Fruit fly (Drosophila melanogaster): ENCODE data around the gene Cpr72Ea.

Gene Cpr72Ea

dm6 chr3L:16407815-16408608 lies 45.6 kb downstream of the Cpr72Ea start (continued):
- TF ChIP-seq H15 (GFP tag; IDR thresholded peaks at IDR 0.05) (no peak), CG32532 (GFP tag; IDR thresholded peaks at IDR 0.05) (no peak), Gug (GFP tag; IDR thresholded peaks at IDR 0.05) (no peak), klu (GFP tag; IDR thresholded peaks at IDR 0.05) (no peak), Atf3 (GFP tag; optimal IDR thresholded peaks at IDR 0.05) (no peak), gcm (GFP tag; optimal IDR thresholded peaks at IDR 0.05) (peak; percentile 34), pita (GFP tag; optimal IDR thresholded peaks at IDR 0.05) (no peak), eyg (GFP tag; optimal IDR thresholded peaks at IDR 0.05) (no peak), CG2712 (tag; optimal IDR thresholded peaks at IDR 0.05) (no peak), Adf1 (GFP tag; IDR thresholded peaks at IDR 0.05) (no peak), CG12391 (tag; optimal IDR thresholded peaks at IDR 0.05) (no peak), CG3163 (GFP tag; optimal IDR thresholded peaks at IDR 0.05) (no peak), CG4730 (GFP tag; IDR thresholded peaks at IDR 0.05) (no peak), kni (GFP tag; optimal IDR thresholded peaks at IDR 0.05) (peak; percentile 89), Nf-YB (GFP tag; optimal IDR thresholded peaks at IDR 0.05) (no peak), CG7556 (GFP tag; optimal IDR thresholded peaks at IDR 0.05) (no peak), CG3065 (GFP tag; optimal IDR thresholded peaks at IDR 0.05) (no peak), stc (GFP tag; IDR thresholded peaks at IDR 0.05) (no peak), CG12155 (GFP tag; optimal IDR thresholded peaks at IDR 0.05) (no peak), CG15269 (tag; optimal IDR thresholded peaks at IDR 0.05) (no peak), CG9727 (GFP tag; optimal IDR thresholded peaks at IDR 0.05) (peak; percentile 18), bbx (GFP tag; IDR thresholded peaks at IDR 0.05; ENCODE audit: partially characterized antibody) (0 out of 2 replicates have a peak, but pooled peaks have one; percentile 28), Gsc (GFP tag; IDR thresholded peaks at IDR 0.05) (no peak), ara (GFP tag; IDR thresholded peaks at IDR 0.05) (0 out of 2 replicates have a peak, but pooled peaks have one; percentile 36), CG17361 (GFP tag; IDR thresholded peaks at IDR 0.05) (no peak), tio (GFP tag; optimal IDR thresholded peaks at IDR 0.05) (no peak), abd-A (tag; optimal IDR thresholded peaks at IDR 0.05) (peak; percentile 74), CG33213 (GFP tag; optimal IDR thresholded peaks at IDR 0.05) (no peak), CG11085 (GFP tag; IDR thresholded peaks at IDR 0.05) (no peak), CG9932 (GFP tag; IDR thresholded peaks at IDR 0.05) (no peak), CG13123 (GFP tag; optimal IDR thresholded peaks at IDR 0.05) (no peak), CG9797 (GFP tag; optimal IDR thresholded peaks at IDR 0.05) (no peak), CG7357 (GFP tag; IDR thresholded peaks at IDR 0.05) (no peak), ATbp (GFP tag; optimal IDR thresholded peaks at IDR 0.05) (no peak), CG33557 (GFP tag; optimal IDR thresholded peaks at IDR 0.05) (peak; percentile 2), danr (GFP tag; IDR thresholded peaks at IDR 0.05) (no peak), CG8290 (GFP tag; optimal IDR thresholded peaks at IDR 0.05) (peak; percentile 76), CG8290 (tag; optimal IDR thresholded peaks at IDR 0.05) (peak in 1 of 2 experiments; percentile 18), hth (optimal IDR thresholded peaks at IDR 0.05) (no peak), PHDP (tag; optimal IDR thresholded peaks at IDR 0.05) (no peak), Mrtf (GFP tag; IDR thresholded peaks at IDR 0.05) (no peak), Ssrp (tag; optimal IDR thresholded peaks at IDR 0.05) (no peak), fd3F (GFP tag; optimal IDR thresholded peaks at IDR 0.05) (no peak), CG4707 (GFP tag; optimal IDR thresholded peaks at IDR 0.05) (no peak), br (optimal IDR thresholded peaks at IDR 0.05) (no peak), Bgb (GFP tag; IDR thresholded peaks at IDR 0.05; ENCODE audit: partially characterized antibody) (no peak), CG14965 (GFP tag; optimal IDR thresholded peaks at IDR 0.05; ENCODE audit: borderline replicate concordance) (peak; percentile 83), dan (GFP tag; IDR thresholded peaks at IDR 0.05) (no peak), unc-4 (GFP tag; IDR thresholded peaks at IDR 0.05; ENCODE audit: partially characterized antibody) (no peak), odd (GFP tag; optimal IDR thresholded peaks at IDR 0.05) (no peak), nmo (GFP tag; optimal IDR thresholded peaks at IDR 0.05) (no peak)
